Worm (Caenorhabditis elegans) whole organism, L4 larva: ENCODE results near the gene T28A8.3.

Source experiments
- D1046.2 ChIP-seq: fragments of 200-800 bp; sonication (Bioruptor generic); IDR thresholded peaks from 2 replicates; pipeline ENCODE4 v1.3.6; 2022; ENCODE audit warnings: missing genetic modification characterization, missing compliant biosample characterization
- F26F4.8 ChIP-seq: fragments of 200-800 bp; sonication (Bioruptor generic); conservative IDR thresholded peaks from 2 replicates; pipeline ENCODE4 v1.3.6; 2022; ENCODE audit warnings: missing genetic modification characterization, missing compliant biosample characterization
- F49E8.2 ChIP-seq: sonication (generic microtip); optimal IDR thresholded peaks from 2 replicates; lab custom pipeline; 2016; ENCODE audit warnings: missing compliant biosample characterization, mild to moderate bottlenecking, missing genetic modification characterization, borderline replicate concordance
- T20F7.1 ChIP-seq: fragments of 200-800 bp; sonication (Bioruptor generic); optimal IDR thresholded peaks from 2 replicates; lab custom pipeline; 2018; ENCODE audit warnings: mild to moderate bottlenecking, missing genetic modification characterization, missing compliant biosample characterization
- T26A8.4 ChIP-seq: fragments of 200-800 bp; sonication (Bioruptor generic); IDR thresholded peaks from 2 replicates; pipeline ENCODE4 v1.3.6; 2022; ENCODE audit warnings: missing genetic modification characterization, missing compliant biosample characterization
- Y5F2A.4 ChIP-seq: fragments of 200-800 bp; sonication (Bioruptor generic); optimal IDR thresholded peaks from 2 replicates; lab custom pipeline; 2018; ENCODE audit warnings: mild to moderate bottlenecking, missing genetic modification characterization, missing compliant biosample characterization
- Y75B8A.6 ChIP-seq: fragments of 200-800 bp; sonication (Bioruptor generic); IDR thresholded peaks from 2 replicates; pipeline ENCODE4 v1.3.6; 2022; ENCODE audit warnings: missing genetic modification reagents, missing genetic modification characterization, missing compliant biosample characterization
- ZK337.2 ChIP-seq: fragments of 200-800 bp; sonication (Bioruptor generic); IDR thresholded peaks from 2 replicates; pipeline ENCODE4 v1.3.6; 2022; ENCODE audit warnings: missing genetic modification reagents, missing genetic modification characterization, missing compliant biosample characterization
- ama-1 ChIP-seq: fragments of 150-350 bp; optimal IDR thresholded peaks from 2 replicates; lab custom pipeline; 2014; ENCODE audit warnings: inconsistent platforms, mixed read lengths
- ceh-28 ChIP-seq: fragments of 150-350 bp; optimal IDR thresholded peaks from 2 replicates; lab custom pipeline; 2014; ENCODE audit warnings: missing biosample characterization, missing genetic modification reagents, missing genetic modification characterization
- ceh-32 ChIP-seq: sonication (generic microtip); optimal IDR thresholded peaks from 2 replicates; lab custom pipeline; 2016; ENCODE audit warnings: mild to moderate bottlenecking, missing genetic modification characterization, missing compliant biosample characterization; ENCODE audit not compliant: poor library complexity
- daf-16 ChIP-seq, 3 experiments: sonication (generic microtip); optimal IDR thresholded peaks; 2 replicates each; lab custom pipeline; 2016 to 2017; ENCODE audit warnings: missing genetic modification characterization in 3 of 3, missing genetic modification reagents in 3 of 3, mild to moderate bottlenecking in 2 of 3, missing compliant biosample characterization in 2 of 3, missing biosample characterization in 1 of 3, moderate library complexity in 1 of 3
- daf-19 ChIP-seq: fragments of 200-800 bp; sonication (Bioruptor generic); conservative IDR thresholded peaks from 2 replicates; pipeline ENCODE4 v1.3.6; 2022; ENCODE audit warnings: missing genetic modification characterization, missing compliant biosample characterization
- dmd-8 ChIP-seq: fragments of 200-800 bp; sonication (Bioruptor generic); IDR thresholded peaks from 2 replicates; pipeline ENCODE4 v1.3.6; 2022; ENCODE audit warnings: missing genetic modification characterization, missing compliant biosample characterization
- dmd-9 ChIP-seq: fragments of 200-800 bp; sonication (Bioruptor generic); IDR thresholded peaks from 2 replicates; pipeline ENCODE4 v1.3.6; 2022; ENCODE audit warnings: missing genetic modification reagents, missing genetic modification characterization, missing compliant biosample characterization
- dpl-1 ChIP-seq: fragments of 150-350 bp; optimal IDR thresholded peaks from 2 replicates; lab custom pipeline; 2014; ENCODE audit warnings: missing biosample characterization, missing genetic modification reagents, missing genetic modification characterization
- duxl-1 ChIP-seq: sonication (generic microtip); optimal IDR thresholded peaks from 2 replicates; lab custom pipeline; 2016; ENCODE audit warnings: mild to moderate bottlenecking, missing genetic modification characterization, moderate library complexity, missing compliant biosample characterization; ENCODE audit not compliant: poor library complexity
- dve-1 ChIP-seq: sonication (generic microtip); optimal IDR thresholded peaks from 2 replicates; lab custom pipeline; 2017; ENCODE audit warnings: antibody characterized with exemption, mild to moderate bottlenecking, missing genetic modification characterization, missing compliant biosample characterization; ENCODE audit not compliant: insufficient read depth
- egl-27 ChIP-seq: sonication (generic microtip); optimal IDR thresholded peaks from 3 replicates; lab custom pipeline; 2017; ENCODE audit warnings: missing biosample characterization, missing genetic modification reagents, missing genetic modification characterization
- egl-43 ChIP-seq: fragments of 200-800 bp; sonication (Bioruptor generic); IDR thresholded peaks from 2 replicates; pipeline ENCODE4 v1.3.6; 2022; ENCODE audit warnings: missing genetic modification reagents, missing genetic modification characterization, missing compliant biosample characterization
- fos-1 ChIP-seq: fragments of 150-350 bp; optimal IDR thresholded peaks from 2 replicates; lab custom pipeline; 2014; ENCODE audit warnings: missing biosample characterization, missing genetic modification characterization
- hlh-11 ChIP-seq: fragments of 200-800 bp; sonication (Bioruptor generic); optimal IDR thresholded peaks from 2 replicates; lab custom pipeline; 2018; ENCODE audit warnings: mild to moderate bottlenecking, missing genetic modification characterization, missing compliant biosample characterization
- hlh-30 ChIP-seq: sonication (generic microtip); optimal IDR thresholded peaks from 2 replicates; lab custom pipeline; 2017; ENCODE audit warnings: antibody characterized with exemption, mild to moderate bottlenecking, missing genetic modification characterization, missing compliant biosample characterization; ENCODE audit not compliant: insufficient read depth
- lim-7 ChIP-seq: fragments of 200-800 bp; sonication (Bioruptor generic); IDR thresholded peaks from 2 replicates; pipeline ENCODE4 v1.3.6; 2022; ENCODE audit warnings: missing genetic modification characterization, missing compliant biosample characterization
- lin-1 ChIP-seq: fragments of 200-800 bp; sonication (Bioruptor generic); IDR thresholded peaks from 2 replicates; pipeline ENCODE4 v1.3.6; 2022; ENCODE audit warnings: missing genetic modification reagents, missing genetic modification characterization, missing compliant biosample characterization
- lin-15B ChIP-seq: fragments of 150-350 bp; sonication (generic microtip); optimal IDR thresholded peaks from 3 replicates; lab custom pipeline; 2014; ENCODE audit warnings: missing biosample characterization, missing genetic modification characterization
- lin-38 ChIP-seq: fragments of 200-800 bp; sonication (Bioruptor generic); IDR thresholded peaks from 2 replicates; pipeline ENCODE4 v1.3.6; 2022; ENCODE audit warnings: missing genetic modification reagents, missing genetic modification characterization, missing compliant biosample characterization
- lir-3 ChIP-seq: sonication (generic microtip); optimal IDR thresholded peaks from 2 replicates; lab custom pipeline; 2016; ENCODE audit warnings: mild to moderate bottlenecking, missing genetic modification characterization, missing compliant biosample characterization
- madf-9 ChIP-seq: fragments of 200-800 bp; sonication (Bioruptor generic); conservative IDR thresholded peaks from 2 replicates; pipeline ENCODE4 v1.3.6; 2022; ENCODE audit warnings: missing genetic modification reagents, missing genetic modification characterization, missing compliant biosample characterization
- mdl-1 ChIP-seq, 2 experiments: fragments of 150-350 bp in 1 of 2; sonication (generic microtip) in 1 of 2; optimal IDR thresholded peaks; 2 replicates each; lab custom pipeline; 2014 to 2017; ENCODE audit warnings: missing biosample characterization in 2 of 2, missing genetic modification characterization in 2 of 2
- mep-1 ChIP-seq: fragments of 150-350 bp; sonication (generic microtip); optimal IDR thresholded peaks from 3 replicates; lab custom pipeline; 2014; ENCODE audit warnings: missing biosample characterization, missing genetic modification characterization
- mes-2 ChIP-seq: sonication (generic microtip); optimal IDR thresholded peaks from 2 replicates; lab custom pipeline; 2016; ENCODE audit warnings: missing genotype, mild to moderate bottlenecking, missing genetic modification characterization, missing compliant biosample characterization; ENCODE audit not compliant: poor library complexity, severe bottlenecking
- nhr-11 ChIP-seq: fragments of 150-350 bp; optimal IDR thresholded peaks from 2 replicates; lab custom pipeline; 2014; ENCODE audit warnings: missing biosample characterization, missing genetic modification characterization
- nhr-25 ChIP-seq: sonication (generic microtip); optimal IDR thresholded peaks from 2 replicates; lab custom pipeline; 2017; ENCODE audit warnings: missing genetic modification characterization, mild to moderate bottlenecking, missing compliant biosample characterization, antibody characterized with exemption, moderate library complexity, borderline replicate concordance; ENCODE audit not compliant: insufficient read depth
- nhr-28 ChIP-seq: fragments of 150-350 bp; optimal IDR thresholded peaks from 2 replicates; lab custom pipeline; 2014; ENCODE audit warnings: missing biosample characterization, missing genetic modification characterization
- nhr-41 ChIP-seq: fragments of 200-800 bp; sonication (Bioruptor generic); IDR thresholded peaks from 2 replicates; pipeline ENCODE4 v1.3.6; 2022; ENCODE audit warnings: missing genetic modification reagents, missing genetic modification characterization, missing compliant biosample characterization
- nhr-42 ChIP-seq: fragments of 200-800 bp; sonication (Bioruptor generic); IDR thresholded peaks from 2 replicates; pipeline ENCODE4 v1.3.6; 2022; ENCODE audit warnings: missing genetic modification characterization, missing compliant biosample characterization
- nhr-77 ChIP-seq: fragments of 150-350 bp; optimal IDR thresholded peaks from 2 replicates; lab custom pipeline; 2014; ENCODE audit warnings: missing biosample characterization, missing genetic modification characterization
- pha-4 ChIP-seq, 2 experiments: fragments of 150-350 bp in 1 of 2; fragments of 200-800 bp in 1 of 2; sonication (Bioruptor generic) in 1 of 2; IDR thresholded peaks in 1 of 2; optimal IDR thresholded peaks in 1 of 2; 2 replicates each; pipeline versions ENCODE4 v1.3.6 to Lab custom; 2014 to 2022; ENCODE audit warnings: missing genetic modification characterization in 2 of 2, missing genetic modification reagents in 2 of 2, missing biosample characterization in 1 of 2, missing compliant biosample characterization in 1 of 2
- php-3 ChIP-seq: fragments of 200-800 bp; sonication (Bioruptor generic); IDR thresholded peaks from 2 replicates; pipeline ENCODE4 v1.3.6; 2022; ENCODE audit warnings: missing genetic modification reagents, missing genetic modification characterization, missing compliant biosample characterization
- spr-1 ChIP-seq: sonication (generic microtip); optimal IDR thresholded peaks from 2 replicates; lab custom pipeline; 2016; ENCODE audit warnings: mild to moderate bottlenecking, missing genetic modification characterization, missing compliant biosample characterization
- tag-97 ChIP-seq: fragments of 200-800 bp; sonication (Bioruptor generic); IDR thresholded peaks from 2 replicates; pipeline ENCODE4 v1.3.6; 2022; ENCODE audit warnings: missing genetic modification characterization, missing compliant biosample characterization
- zfp-2 ChIP-seq: sonication (generic microtip); optimal IDR thresholded peaks from 2 replicates; lab custom pipeline; 2016; ENCODE audit warnings: mild to moderate bottlenecking, missing genetic modification characterization, missing compliant biosample characterization
- zfp-3 ChIP-seq: fragments of 200-800 bp; sonication (Bioruptor generic); conservative IDR thresholded peaks from 2 replicates; pipeline ENCODE4 v1.3.6; 2022; ENCODE audit warnings: missing genetic modification reagents, missing genetic modification characterization, missing compliant biosample characterization
- zip-2 ChIP-seq: fragments of 150-350 bp; optimal IDR thresholded peaks from 2 replicates; lab custom pipeline; 2014; ENCODE audit warnings: missing biosample characterization, missing genetic modification characterization
- ztf-11 ChIP-seq: fragments of 150-350 bp; optimal IDR thresholded peaks from 2 replicates; lab custom pipeline; 2014; ENCODE audit warnings: missing biosample characterization, missing genetic modification characterization
- ztf-7 ChIP-seq: fragments of 150-350 bp; optimal IDR thresholded peaks from 2 replicates; lab custom pipeline; 2014; ENCODE audit warnings: missing biosample characterization, missing genetic modification characterization

Gene T28A8.3

DNA sequence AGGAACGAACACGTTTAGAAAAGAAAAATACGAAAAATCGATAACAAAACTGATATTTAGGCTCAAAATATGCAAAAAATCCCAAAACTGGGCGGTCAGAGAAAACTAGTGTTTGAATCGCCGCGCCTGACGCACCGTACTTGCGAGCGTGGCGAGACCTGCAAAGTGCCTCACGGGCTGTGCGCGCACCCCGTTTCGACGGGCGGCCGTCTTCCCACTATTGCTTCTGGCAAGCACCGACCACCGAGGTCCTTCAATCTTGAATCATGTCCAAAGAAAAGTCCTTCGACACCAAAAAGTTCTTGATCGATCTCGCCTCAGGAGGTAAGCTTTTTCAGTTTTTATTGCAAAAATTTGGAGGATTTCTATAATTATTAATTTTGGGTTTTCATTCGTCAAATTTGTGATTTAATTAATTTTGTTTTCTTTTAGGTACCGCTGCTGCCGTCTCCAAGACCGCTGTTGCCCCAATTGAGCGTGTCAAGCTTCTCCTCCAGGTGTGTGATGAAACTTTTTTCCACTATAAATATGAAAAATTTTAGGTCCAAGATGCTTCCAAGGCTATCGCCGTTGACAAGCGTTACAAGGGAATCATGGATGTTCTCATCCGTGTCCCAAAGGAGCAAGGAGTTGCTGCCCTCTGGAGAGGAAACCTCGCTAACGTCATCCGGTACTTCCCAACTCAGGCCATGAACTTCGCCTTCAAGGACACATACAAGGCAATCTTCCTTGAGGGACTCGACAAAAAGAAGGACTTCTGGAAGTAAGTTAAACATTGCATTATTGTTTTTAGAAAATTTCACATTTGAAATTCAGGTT lies 42.6 kb upstream of the T28A8.3 start, which contains the start of gene ant-1.1:
ant-1.1 (plus strand) TSS at position 199 of the 819 bp plus-strand sequence.
- TF ChIP-seq hlh-30, result peak; percentile 91
- peak; percentile 82 for TF ChIP-seq Y75B8A.6
- TF ChIP-seq ceh-32 (tag; lab: Kevin White, UChicago), result no peak
- peak; percentile 45; the same call in 1 of the 2 replicates for TF ChIP-seq lin-1 (GFP tag; lab: Robert Waterston, UW)
- TF ChIP-seq ama-1, result peak; percentile 97
- peak; percentile 93 for TF ChIP-seq nhr-42 (GFP tag; lab: Robert Waterston, UW)
- peak; percentile 6 for TF ChIP-seq ztf-7 (tag; lab: Kevin White, UChicago)
- peak; percentile 76 for TF ChIP-seq spr-1 (tag; lab: Kevin White, UChicago)
- TF ChIP-seq nhr-41 (GFP tag; lab: Robert Waterston, UW), result no peak; the same call in 1 of the 2 replicates
- TF ChIP-seq lir-3 (tag; lab: Kevin White, UChicago), result no peak
- TF ChIP-seq F26F4.8, result no peak
- peak; percentile 98 for TF ChIP-seq dpl-1
- no peak for TF ChIP-seq F49E8.2 (tag; lab: Kevin White, UChicago)
- TF ChIP-seq egl-43 (GFP tag; lab: Robert Waterston, UW), result peak; percentile 88
- TF ChIP-seq mep-1 (tag; lab: Kevin White, UChicago), result peak; percentile 94
- peak; percentile 94 for TF ChIP-seq hlh-11 (tag; lab: Kevin White, UChicago)
- peak; percentile 52 for TF ChIP-seq nhr-28
- peak; percentile 84 for TF ChIP-seq nhr-77 (tag; lab: Kevin White, UChicago)
- TF ChIP-seq ztf-11 (tag; lab: Kevin White, UChicago), result no peak
- TF ChIP-seq nhr-25 (tag; lab: Kevin White, UChicago), result peak; percentile 82
- TF ChIP-seq ceh-28 (tag; lab: Kevin White, UChicago), result peak; percentile 53
- peak; percentile 89 for TF ChIP-seq lin-38
- TF ChIP-seq mes-2 (tag; lab: Kevin White, UChicago), result peak; percentile 95
- peak; percentile 86 for TF ChIP-seq T20F7.1 (GFP tag; lab: Kevin White, UChicago)
- TF ChIP-seq Y5F2A.4 (GFP tag; lab: Kevin White, UChicago), result no peak
- TF ChIP-seq T26A8.4 (GFP tag; lab: Robert Waterston, UW), result peak; percentile 94
- TF ChIP-seq dmd-8 (GFP tag; lab: Robert Waterston, UW), result no peak
- 0 out of 2 replicates have a peak, but pooled peaks have one; percentile 36 for TF ChIP-seq php-3 (GFP tag; lab: Robert Waterston, UW)
- no peak for TF ChIP-seq fos-1 (tag; lab: Kevin White, UChicago)
- peak; percentile 89 for TF ChIP-seq nhr-11 (tag; lab: Kevin White, UChicago)
- TF ChIP-seq lim-7 (GFP tag; lab: Robert Waterston, UW), result peak; percentile 64; the same call in 1 of the 2 replicates
- TF ChIP-seq egl-27 (tag; lab: Kevin White, UChicago), result no peak
- peak; percentile 77; the same call in 1 of the 2 replicates for TF ChIP-seq D1046.2 (GFP tag; lab: Robert Waterston, UW)
- TF ChIP-seq ZK337.2 (GFP tag; lab: Robert Waterston, UW), result peak; percentile 76
- TF ChIP-seq lin-15B, result peak; percentile 30
- TF ChIP-seq zfp-2 (tag; lab: Kevin White, UChicago), result peak; percentile 98
- no peak for TF ChIP-seq zip-2
- no peak for TF ChIP-seq dmd-9 (GFP tag; lab: Robert Waterston, UW)
- peak; percentile 68 for TF ChIP-seq duxl-1 (tag; lab: Kevin White, UChicago)
- peak; percentile 4 to 50 for TF ChIP-seq mdl-1 (tag; optimal IDR thresholded peaks at IDR 0.05; lab: Kevin White, UChicago)
- TF ChIP-seq dve-1 (tag; lab: Kevin White, UChicago), result peak; percentile 93
- TF ChIP-seq pha-4 (GFP tag; IDR thresholded peaks at IDR 0.05; lab: Robert Waterston, UW), result peak; percentile 83
- no peak for TF ChIP-seq pha-4 (tag; optimal IDR thresholded peaks at IDR 0.05; lab: Kevin White, UChicago)
- TF ChIP-seq daf-19 (GFP tag; lab: Robert Waterston, UW), result peak; percentile 71
- peak; percentile 35 to 52 for TF ChIP-seq daf-16 (GFP tag; optimal IDR thresholded peaks at IDR 0.05; lab: Kevin White, UChicago)
- TF ChIP-seq daf-16 (tag; optimal IDR thresholded peaks at IDR 0.05; lab: Kevin White, UChicago), result peak; percentile 59
- peak; percentile 85 for TF ChIP-seq madf-9 (GFP tag; lab: Robert Waterston, UW)
- TF ChIP-seq zfp-3, result peak; percentile 91
- TF ChIP-seq tag-97 (GFP tag; lab: Robert Waterston, UW), result no peak
